Fruit fly (Drosophila melanogaster) whole organism, embryonic: ENCODE results near the gene edin.

Source experiments
- CG10462 ChIP-seq: fragments of 200-800 bp; sonication (Bioruptor generic); optimal IDR thresholded peaks from 2 replicates; lab custom pipeline; 2016; ENCODE audit warnings: missing biosample characterization, missing genetic modification characterization
- CG10565 ChIP-seq: fragments of 200-800 bp; sonication (Bioruptor generic); optimal IDR thresholded peaks from 3 replicates; lab custom pipeline; 2016; ENCODE audit warnings: missing biosample characterization, mild to moderate bottlenecking, missing genetic modification characterization
- CG11247 ChIP-seq: fragments of 200-800 bp; sonication (Bioruptor generic); IDR thresholded peaks from 2 replicates; pipeline ENCODE4 v1.3.6; 2022; ENCODE audit warnings: missing biosample characterization, missing genetic modification characterization
- CG11504 ChIP-seq: fragments of 200-800 bp; sonication (Bioruptor generic); optimal IDR thresholded peaks from 3 replicates; lab custom pipeline; 2019; ENCODE audit warnings: missing biosample characterization, mild to moderate bottlenecking, missing genetic modification characterization, moderate library complexity
- CG13775 ChIP-seq: fragments of 200-800 bp; sonication (Bioruptor generic); optimal IDR thresholded peaks from 3 replicates; lab custom pipeline; 2017; ENCODE audit warnings: missing biosample characterization, mild to moderate bottlenecking, missing genetic modification characterization
- CG14441 ChIP-seq: fragments of 200-800 bp; sonication (Bioruptor generic); IDR thresholded peaks from 2 replicates; pipeline ENCODE4 v1.3.6; 2022; ENCODE audit warnings: missing biosample characterization, missing genetic modification characterization
- CG14860 ChIP-seq: fragments of 200-800 bp; sonication (Bioruptor generic); IDR thresholded peaks from 3 replicates; pipeline ENCODE4 v1.3.6; 2022; ENCODE audit warnings: missing biosample characterization, missing genetic modification characterization; ENCODE audit not compliant: partially characterized antibody
- CG15073 ChIP-seq: fragments of 200-800 bp; sonication (Bioruptor generic); optimal IDR thresholded peaks from 2 replicates; lab custom pipeline; 2016; ENCODE audit warnings: missing biosample characterization, missing genetic modification characterization
- CG1832 ChIP-seq: fragments of 200-800 bp; sonication (Bioruptor generic); optimal IDR thresholded peaks from 2 replicates; lab custom pipeline; 2017; ENCODE audit warnings: missing biosample characterization, mild to moderate bottlenecking, missing genetic modification characterization, inconsistent platforms
- CG2199 ChIP-seq: fragments of 200-800 bp; sonication (Bioruptor generic); IDR thresholded peaks from 3 replicates; pipeline ENCODE4 v1.3.6; 2022; ENCODE audit warnings: missing biosample characterization, missing genetic modification characterization
- CG2889 ChIP-seq: fragments of 200-800 bp; sonication (Bioruptor generic); IDR thresholded peaks from 3 replicates; pipeline ENCODE4 v1.3.6; 2022; ENCODE audit warnings: missing biosample characterization, missing genetic modification characterization
- CG3065 ChIP-seq: fragments of 200-800 bp; sonication (Bioruptor generic); optimal IDR thresholded peaks from 2 replicates; lab custom pipeline; 2016; ENCODE audit warnings: missing biosample characterization, missing genetic modification characterization
- CG3726 ChIP-seq: fragments of 200-800 bp; sonication (Bioruptor generic); IDR thresholded peaks from 3 replicates; pipeline ENCODE4, ENCODE4 v1.3.6; 2022; ENCODE audit warnings: missing biosample characterization, missing genetic modification characterization
- CG3838 ChIP-seq: fragments of 200-800 bp; sonication (Bioruptor generic); optimal IDR thresholded peaks from 3 replicates; lab custom pipeline; 2016; ENCODE audit warnings: missing biosample characterization, missing genetic modification characterization
- CG3847 ChIP-seq: fragments of 200-800 bp; sonication (Bioruptor generic); IDR thresholded peaks from 2 replicates; pipeline ENCODE4 v1.3.6; 2022; ENCODE audit warnings: missing biosample characterization, missing genetic modification characterization
- CG7745 ChIP-seq: fragments of 200-800 bp; sonication (Bioruptor generic); optimal IDR thresholded peaks from 2 replicates; lab custom pipeline; 2018; ENCODE audit warnings: missing biosample characterization, mild to moderate bottlenecking, missing genetic modification characterization, moderate library complexity
- CG7928 ChIP-seq: fragments of 200-800 bp; sonication (Bioruptor generic); optimal IDR thresholded peaks from 2 replicates; lab custom pipeline; 2017; ENCODE audit warnings: missing biosample characterization, mild to moderate bottlenecking, missing genetic modification characterization
- CG7987 ChIP-seq: fragments of 200-800 bp; sonication (Bioruptor generic); optimal IDR thresholded peaks from 2 replicates; lab custom pipeline; 2018; ENCODE audit warnings: missing biosample characterization, mild to moderate bottlenecking, missing genetic modification characterization, moderate library complexity
- CG9797 ChIP-seq: fragments of 200-800 bp; sonication (Bioruptor generic); optimal IDR thresholded peaks from 3 replicates; lab custom pipeline; 2018; ENCODE audit warnings: missing biosample characterization, mild to moderate bottlenecking, missing genetic modification characterization
- Camta ChIP-seq: fragments of 200-800 bp; sonication (Bioruptor generic); optimal IDR thresholded peaks from 2 replicates; lab custom pipeline; 2016; ENCODE audit warnings: missing biosample characterization, missing genetic modification characterization
- E2f1 ChIP-seq: fragments of 200-800 bp; sonication (Bioruptor generic); IDR thresholded peaks from 2 replicates; pipeline ENCODE4 v1.3.6; 2022; ENCODE audit warnings: missing biosample characterization, missing genetic modification characterization
- Hr78 ChIP-seq, 2 experiments: fragments of 200-800 bp in 1 of 2; fragments of >200 bp in 1 of 2; sonication (Bioruptor generic) in 1 of 2; optimal IDR thresholded peaks; 2 replicates each; lab custom pipeline; 2017 to 2019; ENCODE audit warnings: missing biosample characterization in 2 of 2, missing genetic modification characterization in 2 of 2, mild to moderate bottlenecking in 1 of 2, moderate library complexity in 1 of 2
- Kr ChIP-seq: fragments of 200-800 bp; sonication (Bioruptor generic); optimal IDR thresholded peaks from 2 replicates; lab custom pipeline; 2017; ENCODE audit warnings: missing biosample characterization, mild to moderate bottlenecking, missing genetic modification characterization
- MTF-1 ChIP-seq: fragments of 200-800 bp; sonication (Bioruptor generic); optimal IDR thresholded peaks from 2 replicates; lab custom pipeline; 2018; ENCODE audit warnings: missing biosample characterization, mild to moderate bottlenecking, missing genetic modification characterization, borderline replicate concordance
- NC2β ChIP-seq: fragments of 200-800 bp; sonication (Bioruptor generic); optimal IDR thresholded peaks from 2 replicates; lab custom pipeline; 2016; ENCODE audit warnings: missing biosample characterization, missing genetic modification characterization
- Oaz ChIP-seq: fragments of 200-800 bp; sonication (Bioruptor generic); IDR thresholded peaks from 2 replicates; pipeline ENCODE4 v1.3.6; 2022; ENCODE audit warnings: missing biosample characterization, missing genetic modification characterization
- Oli ChIP-seq: fragments of 200-800 bp; sonication (Bioruptor generic); optimal IDR thresholded peaks from 2 replicates; lab custom pipeline; 2018; ENCODE audit warnings: missing biosample characterization, mild to moderate bottlenecking, missing genetic modification characterization, moderate library complexity
- Six4 ChIP-seq: fragments of 200-800 bp; sonication (Bioruptor generic); optimal IDR thresholded peaks from 2 replicates; lab custom pipeline; 2016; ENCODE audit warnings: missing biosample characterization, missing genetic modification characterization
- Sox100B ChIP-seq: fragments of 200-800 bp; sonication (Bioruptor generic); optimal IDR thresholded peaks from 3 replicates; lab custom pipeline; 2018; ENCODE audit warnings: missing biosample characterization, mild to moderate bottlenecking, missing genetic modification characterization
- Usf ChIP-seq: fragments of 200-800 bp; sonication (Bioruptor generic); optimal IDR thresholded peaks from 2 replicates; lab custom pipeline; 2017; ENCODE audit warnings: missing genotype, missing biosample characterization, missing genetic modification characterization
- aop ChIP-seq: fragments of 200-800 bp; sonication (Bioruptor generic); IDR thresholded peaks from 2 replicates; pipeline ENCODE4 v1.3.6; 2022; ENCODE audit warnings: missing biosample characterization, missing genetic modification characterization
- bcd ChIP-seq: fragments of 200-800 bp; sonication (Bioruptor generic); optimal IDR thresholded peaks from 2 replicates; lab custom pipeline; 2017; ENCODE audit warnings: missing biosample characterization, mild to moderate bottlenecking, missing genetic modification characterization
- bigmax ChIP-seq: fragments of 200-800 bp; sonication (Bioruptor generic); optimal IDR thresholded peaks from 2 replicates; lab custom pipeline; 2018; ENCODE audit warnings: missing biosample characterization, mild to moderate bottlenecking, missing genetic modification characterization
- cato ChIP-seq: fragments of 200-800 bp; sonication (Bioruptor generic); optimal IDR thresholded peaks from 2 replicates; lab custom pipeline; 2016; ENCODE audit warnings: missing biosample characterization, missing genetic modification characterization, borderline replicate concordance
- chinmo ChIP-seq: fragments of 200-800 bp; sonication (Bioruptor generic); IDR thresholded peaks from 4 replicates; pipeline ENCODE4 v1.3.6; 2022; ENCODE audit warnings: missing biosample characterization, missing genetic modification characterization; ENCODE audit not compliant: partially characterized antibody
- chm ChIP-seq: fragments of 200-800 bp; sonication (Bioruptor generic); IDR thresholded peaks from 2 replicates; pipeline ENCODE4 v1.3.6; 2022; ENCODE audit warnings: missing biosample characterization, missing genetic modification characterization
- corto ChIP-seq: fragments of 200-800 bp; sonication (Bioruptor generic); optimal IDR thresholded peaks from 2 replicates; lab custom pipeline; 2016; ENCODE audit warnings: missing biosample characterization, mild to moderate bottlenecking, missing genetic modification characterization, moderate library complexity
- eve ChIP-seq, 2 experiments: fragments of >200 bp; optimal IDR thresholded peaks; 2 replicates each; lab custom pipeline; 2017; ENCODE audit warnings: missing biosample characterization in 2 of 2, missing genetic modification characterization in 2 of 2
- ewg ChIP-seq: fragments of 200-800 bp; sonication (Bioruptor generic); optimal IDR thresholded peaks from 3 replicates; lab custom pipeline; 2017; ENCODE audit warnings: mild to moderate bottlenecking, missing biosample characterization, missing genetic modification reagents, missing genetic modification characterization
- fd64A ChIP-seq: fragments of 200-800 bp; sonication (Bioruptor generic); optimal IDR thresholded peaks from 3 replicates; lab custom pipeline; 2018; ENCODE audit warnings: missing biosample characterization, mild to moderate bottlenecking, missing genetic modification characterization
- insv ChIP-seq, 2 experiments: fragments of 200-800 bp; sonication (Bioruptor generic); optimal IDR thresholded peaks; 3 replicates each; lab custom pipeline; 2016 to 2018; ENCODE audit warnings: missing biosample characterization in 2 of 2, missing genetic modification characterization in 2 of 2
- lab ChIP-seq: fragments of 200-800 bp; sonication (Bioruptor generic); optimal IDR thresholded peaks from 3 replicates; lab custom pipeline; 2017; ENCODE audit warnings: missing biosample characterization, missing genetic modification characterization, mild to moderate bottlenecking, moderate library complexity, missing genetic modification reagents
- nom ChIP-seq: fragments of 200-800 bp; sonication (Bioruptor generic); optimal IDR thresholded peaks from 2 replicates; lab custom pipeline; 2017; ENCODE audit warnings: missing biosample characterization, missing genetic modification characterization, mild to moderate bottlenecking, moderate library complexity, missing genetic modification reagents
- peb ChIP-seq: fragments of 200-800 bp; sonication (Bioruptor generic); IDR thresholded peaks from 2 replicates; pipeline ENCODE4 v1.3.6; 2022; ENCODE audit warnings: missing biosample characterization, missing genetic modification characterization
- sc ChIP-seq, 3 experiments: fragments of >200 bp in 2 of 3; fragments of 200-800 bp in 1 of 3; sonication (Bioruptor generic) in 1 of 3; optimal IDR thresholded peaks; 2 replicates in 2 of 3; 3 replicates in 1 of 3; lab custom pipeline; 2017; ENCODE audit warnings: mild to moderate bottlenecking in 1 of 3, missing biosample characterization in 1 of 3, missing genetic modification characterization in 1 of 3, missing genetic modification reagents in 1 of 3
- tgo ChIP-seq: fragments of 200-800 bp; sonication (Bioruptor generic); IDR thresholded peaks from 3 replicates; pipeline ENCODE4 v1.3.6; 2022; ENCODE audit warnings: missing biosample characterization, missing genetic modification characterization
- tx ChIP-seq: fragments of 200-800 bp; sonication (Bioruptor generic); optimal IDR thresholded peaks from 2 replicates; lab custom pipeline; 2016; ENCODE audit warnings: missing biosample characterization, missing genetic modification characterization
- usp ChIP-seq: fragments of >200 bp; optimal IDR thresholded peaks from 2 replicates; lab custom pipeline; 2017; ENCODE audit warnings: missing biosample characterization, missing genetic modification characterization
- yki ChIP-seq: fragments of >200 bp; optimal IDR thresholded peaks from 3 replicates; lab custom pipeline; 2018

Gene edin

DNA sequence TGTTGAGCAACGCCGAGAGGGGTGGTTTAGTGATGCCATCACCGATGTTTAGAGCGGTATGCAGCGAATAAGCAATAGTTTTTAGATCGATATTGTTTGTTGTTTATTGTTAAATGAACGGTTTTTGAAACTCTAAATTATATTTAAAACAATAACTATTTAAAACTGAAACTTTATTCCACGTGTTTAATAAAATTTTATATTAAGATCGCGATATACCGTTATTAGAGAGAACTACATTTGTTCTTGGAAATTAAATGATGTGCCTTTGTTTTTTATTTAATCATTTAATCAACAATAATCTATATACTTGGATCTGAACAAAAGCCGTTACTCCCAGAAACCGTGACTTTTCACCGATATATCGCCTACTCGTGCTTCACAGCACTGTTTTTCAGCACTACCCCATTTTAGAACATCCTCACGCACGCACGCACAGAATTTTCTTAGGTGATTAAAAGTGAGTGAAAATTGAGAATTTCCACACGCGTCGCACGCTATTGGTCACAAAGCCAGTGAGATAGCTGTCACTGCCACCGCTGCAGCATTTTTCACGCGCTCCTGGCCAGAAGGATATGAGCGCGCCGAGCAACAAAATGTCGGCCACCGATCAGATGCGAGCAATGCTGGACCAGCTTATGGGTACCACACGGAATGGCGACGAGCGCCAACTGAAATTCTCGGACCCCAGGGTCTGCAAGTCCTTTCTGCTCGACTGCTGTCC, 19.4 kb downstream of the edin start, which contains the start of the genes U4-U6-60K and CG7564 (continued):
- no peak for TF ChIP-seq Sox100B (GFP tag; lab: Kevin White, UChicago)
- TF ChIP-seq CG13775 (GFP tag; lab: Kevin White, UChicago), result peak; percentile 82
- no peak for TF ChIP-seq CG10565
- peak; percentile 95 for TF ChIP-seq CG14860 (GFP tag; lab: Robert Waterston, UW)
- peak; percentile 52 for TF ChIP-seq Camta
- peak; percentile 39 for TF ChIP-seq Six4
- no peak for TF ChIP-seq yki (lab: Kevin White, UChicago)
- TF ChIP-seq sc (optimal IDR thresholded peaks at IDR 0.05; lab: Kevin White, UChicago), result no peak
- TF ChIP-seq sc (GFP tag; optimal IDR thresholded peaks at IDR 0.05; lab: Kevin White, UChicago), result peak; percentile 7
- peak; percentile 38 for TF ChIP-seq tx
- peak; percentile 15 for TF ChIP-seq CG10462 (GFP tag; lab: Kevin White, UChicago)
- no peak for TF ChIP-seq CG14441 (GFP tag; lab: Robert Waterston, UW)
- TF ChIP-seq CG7928, result peak; percentile 45
- no peak for TF ChIP-seq CG15073 (GFP tag; lab: Kevin White, UChicago)
- TF ChIP-seq lab (GFP tag; lab: Kevin White, UChicago), result peak; percentile 54
- no peak for TF ChIP-seq chm (GFP tag; lab: Robert Waterston, UW)
- peak; percentile 31 for TF ChIP-seq CG3065 (GFP tag; lab: Kevin White, UChicago)
- no peak for TF ChIP-seq CG1832 (GFP tag; lab: Kevin White, UChicago)
- TF ChIP-seq cato (GFP tag; lab: Kevin White, UChicago), result peak; percentile 64
- no peak for TF ChIP-seq CG3838 (GFP tag; lab: Kevin White, UChicago)
- TF ChIP-seq tgo, result peak; percentile 43
- TF ChIP-seq E2f1, result no peak
- no peak for TF ChIP-seq usp (GFP tag; lab: Kevin White, UChicago)
- no peak for TF ChIP-seq Oaz (GFP tag; lab: Robert Waterston, UW)
- TF ChIP-seq CG7987 (GFP tag; lab: Kevin White, UChicago), result no peak
- peak; percentile 6 for TF ChIP-seq CG9797 (GFP tag; lab: Kevin White, UChicago)
- TF ChIP-seq Usf (GFP tag; lab: Kevin White, UChicago), result peak; percentile 55
- no peak for TF ChIP-seq Hr78 (GFP tag; optimal IDR thresholded peaks at IDR 0.05; lab: Kevin White, UChicago)
- no peak for TF ChIP-seq NC2β
- TF ChIP-seq aop (GFP tag; lab: Robert Waterston, UW), result no peak
- no peak for TF ChIP-seq eve (GFP tag; optimal IDR thresholded peaks at IDR 0.05; lab: Kevin White, UChicago)
- no peak for TF ChIP-seq CG7745 (tag; lab: Kevin White, UChicago)
- no peak for TF ChIP-seq CG2889
- no peak for TF ChIP-seq bigmax
- no peak for TF ChIP-seq peb (GFP tag; lab: Robert Waterston, UW)
- TF ChIP-seq Oli (tag; lab: Kevin White, UChicago), result peak; percentile 29
- peak; percentile 84 for TF ChIP-seq CG3847 (GFP tag; lab: Robert Waterston, UW)
- no peak for TF ChIP-seq CG11504 (tag; lab: Kevin White, UChicago)
- TF ChIP-seq nom (GFP tag; lab: Kevin White, UChicago), result no peak
- no peak for TF ChIP-seq CG3726
- TF ChIP-seq CG2199 (GFP tag; lab: Robert Waterston, UW), result no peak
- TF ChIP-seq bcd (GFP tag; lab: Kevin White, UChicago), result peak; percentile 81
- TF ChIP-seq ewg (GFP tag; lab: Kevin White, UChicago), result peak; percentile 51
- TF ChIP-seq corto (GFP tag; lab: Kevin White, UChicago), result peak; percentile 47
- TF ChIP-seq MTF-1, result no peak
- no peak for TF ChIP-seq Kr (GFP tag; lab: Kevin White, UChicago)
- TF ChIP-seq fd64A (GFP tag; lab: Kevin White, UChicago), result no peak
- TF ChIP-seq insv (GFP tag; optimal IDR thresholded peaks at IDR 0.05; lab: Kevin White, UChicago), result peak in 1 of 2 experiments; percentile 14
- TF ChIP-seq CG11247 (GFP tag; lab: Robert Waterston, UW), result 0 out of 2 replicates have a peak, but pooled peaks have one; percentile 43
- peak; percentile 92; the same call in 3 of the 4 replicates for TF ChIP-seq chinmo (GFP tag; lab: Robert Waterston, UW)
